Fruit fly (Drosophila melanogaster) ovary, adult (tissue): ENCODE results near the gene CG45011.

Experiments used
- CG17801 ChIP-seq: fragments of 200-800 bp; optimal IDR thresholded peaks from 2 replicates; lab custom pipeline; 2019; ENCODE audit warnings: missing biosample characterization, mild to moderate bottlenecking, missing genetic modification characterization, moderate library complexity; ENCODE audit not compliant: partially characterized antibody

Gene CG45011

dm6 chr2L:11812781-11813664 is 20.9 kb upstream of the CG45011 start:
- TF ChIP-seq CG17801 (GFP tag; lab: Kevin White, UChicago), result no peak

- no peak for TF ChIP-seq CG17801 (GFP tag; lab: Kevin White, UChicago)
Measured at dm6 chr2L:11813665-11814087, 20.2 kb upstream of the CG45011 start, which contains the start of gene CycY. TSS of gene CycY (minus strand) at chr2L:11813780.

dm6 chr2L:11816376-11816775 is 17.5 kb upstream of the CG45011 start:
- TF ChIP-seq CG17801 (GFP tag; lab: Kevin White, UChicago), result no peak

- TF ChIP-seq CG17801 (GFP tag; lab: Kevin White, UChicago), result no peak
Measured at dm6 chr2L:11823470-11824162, 10.3 kb upstream of the CG45011 start.

dm6 chr2L:11829277-11829676 is 4.6 kb upstream of the CG45011 start, which contains the start of gene esc:
TSS of gene esc (minus strand) at chr2L:11829405.
- no peak for TF ChIP-seq CG17801 (GFP tag; lab: Kevin White, UChicago)

dm6 chr2L:11834308-11834707 is 422 bp downstream of the CG45011 start, which contains the start of gene CG45012:
TSS of gene CG45012 (plus strand) at chr2L:11834608.
- TF ChIP-seq CG17801 (GFP tag; lab: Kevin White, UChicago), result no peak

- TF ChIP-seq CG17801 (GFP tag; lab: Kevin White, UChicago), result no peak
Measured at dm6 chr2L:11836943-11837342, 3.1 kb downstream of the CG45011 start, which contains the start of gene Sfp33A4. TSS of gene Sfp33A4 (plus strand) at chr2L:11837243.

dm6 chr2L:11837413-11837812 is 3.5 kb downstream of the CG45011 start, which contains the start of gene Sfp33A2:
TSS of gene Sfp33A2 (plus strand) at chr2L:11837713.
- TF ChIP-seq CG17801 (GFP tag; lab: Kevin White, UChicago), result no peak

- TF ChIP-seq CG17801 (GFP tag; lab: Kevin White, UChicago), result no peak
Measured at dm6 chr2L:11839612-11840011, 5.7 kb downstream of the CG45011 start, which contains the start of gene Sfp33A3. TSS of gene Sfp33A3 (plus strand) at chr2L:11839912.

dm6 chr2L:11840391-11840790 is 6.5 kb downstream of the CG45011 start, which contains the start of gene CG31704:
TSS of gene CG31704 (plus strand) at chr2L:11840691.
- TF ChIP-seq CG17801 (GFP tag; lab: Kevin White, UChicago), result no peak

- no peak for TF ChIP-seq CG17801 (GFP tag; lab: Kevin White, UChicago)
Measured at dm6 chr2L:11841538-11841937, 7.7 kb downstream of the CG45011 start.

dm6 chr2L:11842291-11843187 is 8.7 kb downstream of the CG45011 start, which contains the start of the genes CG44008, CG14933, CG46426 and CG42486:
TSS of gene CG44008 (minus strand) at chr2L:11842445.
TSS of gene CG14933 (plus strand) at chr2L:11842828.
TSS of gene CG46426 (plus strand) at chr2L:11842828.
TSS of gene CG42486 (plus strand) at chr2L:11843137.
- TF ChIP-seq CG17801 (GFP tag; lab: Kevin White, UChicago), result no peak

dm6 chr2L:11844278-11844677 is 10.4 kb downstream of the CG45011 start:
- TF ChIP-seq CG17801 (GFP tag; lab: Kevin White, UChicago), result no peak
